Fruit fly (Drosophila melanogaster) whole organism, wandering third instar larva: ENCODE data around the gene Kcmf1.

ENCODE experiments used
- CG32264 ChIP-seq: fragments of 200-800 bp; sonication (Bioruptor generic); optimal IDR thresholded peaks from 2 replicates; lab custom pipeline; 2016; ENCODE audit warnings: missing biosample characterization, missing genetic modification characterization
- CG9705 ChIP-seq: fragments of 200-800 bp; sonication (Bioruptor generic); optimal IDR thresholded peaks from 2 replicates; lab custom pipeline; 2018; ENCODE audit warnings: missing biosample characterization, mild to moderate bottlenecking, missing genetic modification characterization
- Dfd ChIP-seq: fragments of >200 bp; optimal IDR thresholded peaks from 2 replicates; lab custom pipeline; 2017; ENCODE audit warnings: missing biosample characterization, missing genetic modification characterization
- Dif ChIP-seq: fragments of 200-275, 200-300 bp; sonication (Bioruptor generic); optimal IDR thresholded peaks from 2 replicates; lab custom pipeline; 2018; ENCODE audit warnings: missing biosample characterization, missing genetic modification characterization; ENCODE audit not compliant: partially characterized antibody
- GATAd ChIP-seq: sonication (Bioruptor generic); optimal IDR thresholded peaks from 2 replicates; lab custom pipeline; 2016; ENCODE audit warnings: missing biosample characterization, missing genetic modification characterization
- HLH106 ChIP-seq: fragments of 200-800 bp; optimal IDR thresholded peaks from 3 replicates; lab custom pipeline; 2019; ENCODE audit warnings: missing biosample characterization, mild to moderate bottlenecking, missing genetic modification characterization, moderate library complexity
- Hnf4 ChIP-seq: fragments of 200-800 bp; sonication (Bioruptor generic); optimal IDR thresholded peaks from 2 replicates; lab custom pipeline; 2016; ENCODE audit warnings: missing biosample characterization, mild to moderate bottlenecking, missing genetic modification characterization
- Hr78 ChIP-seq: fragments of >200 bp; optimal IDR thresholded peaks from 2 replicates; lab custom pipeline; 2017; ENCODE audit warnings: missing biosample characterization, missing genetic modification characterization
- Hr83 ChIP-seq: fragments of 200-300 bp; sonication (Bioruptor generic); optimal IDR thresholded peaks from 2 replicates; lab custom pipeline; 2016; ENCODE audit warnings: missing biosample characterization, mild to moderate bottlenecking, missing genetic modification characterization, moderate library complexity; ENCODE audit not compliant: poor library complexity, severe bottlenecking
- Jra ChIP-seq: sonication (Bioruptor generic); optimal IDR thresholded peaks from 2 replicates; lab custom pipeline; 2016; ENCODE audit warnings: missing biosample characterization, missing genetic modification characterization
- Mio ChIP-seq: sonication (Bioruptor generic); optimal IDR thresholded peaks from 2 replicates; lab custom pipeline; 2016; ENCODE audit warnings: missing biosample characterization, missing genetic modification characterization
- Myc ChIP-seq: fragments of >200 bp; optimal IDR thresholded peaks from 2 replicates; lab custom pipeline; 2017
- N ChIP-seq: fragments of >200 bp; optimal IDR thresholded peaks from 2 replicates; lab custom pipeline; 2018; ENCODE audit warnings: missing biosample characterization, missing external identifiers, missing genetic modification characterization
- OdsH ChIP-seq: fragments of 200-800 bp; sonication (Bioruptor generic); optimal IDR thresholded peaks from 2 replicates; lab custom pipeline; 2016; ENCODE audit warnings: missing biosample characterization, mild to moderate bottlenecking, missing genetic modification characterization
- Rel ChIP-seq, 2 experiments: fragments of 200-800 bp; sonication (Bioruptor generic) in 1 of 2; optimal IDR thresholded peaks; 2 replicates in 1 of 2; 3 replicates in 1 of 2; lab custom pipeline; 2016 to 2019; ENCODE audit warnings: mild to moderate bottlenecking in 2 of 2, missing biosample characterization in 2 of 2, missing genetic modification characterization in 2 of 2, moderate library complexity in 1 of 2
- Sp1 ChIP-seq: fragments of 200-800 bp; sonication (Bioruptor generic); optimal IDR thresholded peaks from 3 replicates; lab custom pipeline; 2019; ENCODE audit warnings: missing biosample characterization, mild to moderate bottlenecking, missing genetic modification characterization, moderate library complexity
- Vsx2 ChIP-seq: fragments of 200-300, 225-300 bp; sonication (Bioruptor generic); optimal IDR thresholded peaks from 2 replicates; lab custom pipeline; 2018; ENCODE audit warnings: missing biosample characterization, missing genetic modification characterization; ENCODE audit not compliant: partially characterized antibody
- br ChIP-seq: fragments of 200-800 bp; sonication (Bioruptor generic); optimal IDR thresholded peaks from 2 replicates; lab custom pipeline; 2016; ENCODE audit warnings: missing biosample characterization, missing genetic modification characterization
- brk ChIP-seq: fragments of 200-800 bp; sonication (Bioruptor generic); optimal IDR thresholded peaks from 2 replicates; lab custom pipeline; 2016; ENCODE audit warnings: missing biosample characterization, mild to moderate bottlenecking, missing genetic modification characterization
- dl ChIP-seq, 2 experiments: fragments of 175-275, 200-275 bp in 1 of 2; fragments of 200-275 bp in 1 of 2; sonication (Bioruptor generic); optimal IDR thresholded peaks; lab custom pipeline; 2018; ENCODE audit warnings: mild to moderate bottlenecking in 2 of 2, missing biosample characterization in 2 of 2, missing genetic modification characterization in 2 of 2, moderate library complexity in 2 of 2; ENCODE audit not compliant: partially characterized antibody in 2 of 2, insufficient read depth in 1 of 2
- dmrt93B ChIP-seq: fragments of 200-800 bp; sonication (Bioruptor generic); optimal IDR thresholded peaks from 2 replicates; lab custom pipeline; 2018; ENCODE audit warnings: missing biosample characterization, mild to moderate bottlenecking, missing genetic modification characterization
- dsf ChIP-seq: sonication (Bioruptor generic); optimal IDR thresholded peaks from 2 replicates; lab custom pipeline; 2016; ENCODE audit warnings: missing biosample characterization, missing genetic modification characterization, borderline replicate concordance
- ey ChIP-seq: fragments of 200-800 bp; sonication (Bioruptor generic); optimal IDR thresholded peaks from 2 replicates; lab custom pipeline; 2016; ENCODE audit warnings: missing biosample characterization, missing genetic modification characterization
- foxo ChIP-seq, 2 experiments: fragments of 200-800 bp; sonication (Bioruptor generic); optimal IDR thresholded peaks; 2 replicates in 1 of 2; 3 replicates in 1 of 2; lab custom pipeline; 2016 to 2017; ENCODE audit warnings: missing biosample characterization in 2 of 2, missing genetic modification characterization in 2 of 2
- fru ChIP-seq: fragments of 200-800 bp; sonication (Bioruptor generic); optimal IDR thresholded peaks from 3 replicates; lab custom pipeline; 2016; ENCODE audit warnings: missing biosample characterization, mild to moderate bottlenecking, missing genetic modification characterization
- h ChIP-seq: fragments of 200-800 bp; sonication (Bioruptor generic); optimal IDR thresholded peaks from 3 replicates; lab custom pipeline; 2016; ENCODE audit warnings: missing biosample characterization, mild to moderate bottlenecking, missing genetic modification characterization
- jim ChIP-seq: fragments of 175-275, 200-325 bp; sonication (Bioruptor generic); optimal IDR thresholded peaks from 2 replicates; lab custom pipeline; 2016; ENCODE audit warnings: missing biosample characterization, mild to moderate bottlenecking, missing genetic modification characterization
- pan ChIP-seq: fragments of >200 bp; optimal IDR thresholded peaks from 2 replicates; lab custom pipeline; 2017
- psq ChIP-seq: fragments of 200-800 bp; sonication (Bioruptor generic); optimal IDR thresholded peaks from 3 replicates; lab custom pipeline; 2017; ENCODE audit warnings: missing biosample characterization, mild to moderate bottlenecking, missing genetic modification characterization, moderate library complexity
- rgr ChIP-seq: fragments of 200-800 bp; sonication (Bioruptor generic); optimal IDR thresholded peaks from 3 replicates; lab custom pipeline; 2016; ENCODE audit warnings: missing biosample characterization, mild to moderate bottlenecking, missing genetic modification characterization
- sage ChIP-seq: fragments of 200-800 bp; sonication (Bioruptor generic); optimal IDR thresholded peaks from 2 replicates; lab custom pipeline; 2016; ENCODE audit warnings: missing biosample characterization, mild to moderate bottlenecking, missing genetic modification characterization
- sv ChIP-seq: fragments of 200-800 bp; sonication (Bioruptor generic); optimal IDR thresholded peaks from 3 replicates; lab custom pipeline; 2016; ENCODE audit warnings: missing biosample characterization, missing genetic modification characterization
- tai ChIP-seq: sonication (Bioruptor generic); optimal IDR thresholded peaks from 2 replicates; lab custom pipeline; 2016; ENCODE audit warnings: missing biosample characterization, missing genetic modification characterization
- usp ChIP-seq: fragments of >200 bp; optimal IDR thresholded peaks from 2 replicates; lab custom pipeline; 2017; ENCODE audit warnings: missing biosample characterization, missing genetic modification characterization
- woc ChIP-seq: sonication (Bioruptor generic); optimal IDR thresholded peaks from 2 replicates; lab custom pipeline; 2016; ENCODE audit warnings: missing biosample characterization, mild to moderate bottlenecking, missing genetic modification characterization

The Kcmf1 gene

DNA sequence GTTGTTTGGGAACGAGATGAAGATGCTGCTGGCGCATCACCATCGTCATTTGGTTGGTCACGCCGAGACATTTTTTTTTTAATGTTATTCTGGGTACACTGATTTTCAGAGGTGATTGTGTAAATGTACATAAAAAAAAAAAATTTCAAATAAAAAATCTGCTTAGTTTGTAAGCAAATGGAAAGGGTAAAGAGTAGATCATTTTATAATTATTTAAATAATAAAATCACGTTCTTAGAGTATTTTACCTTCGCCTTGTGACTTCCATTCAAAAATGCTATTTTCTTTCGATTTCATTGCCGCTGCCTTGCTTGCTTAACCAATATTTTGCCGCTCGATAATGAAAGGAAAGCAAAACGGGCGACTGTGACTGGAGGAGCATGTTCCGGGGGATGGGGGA, 35.9 kb downstream of the Kcmf1 start:
- TF ChIP-seq Jra (GFP tag; lab: Kevin White, UChicago) (no peak), rgr (GFP tag; lab: Kevin White, UChicago) (peak; percentile 65), Hnf4 (GFP tag; lab: Kevin White, UChicago) (peak; percentile 18), Hr78 (GFP tag; lab: Kevin White, UChicago) (no peak), fru (GFP tag; lab: Kevin White, UChicago) (peak; percentile 73), dmrt93B (GFP tag; lab: Kevin White, UChicago) (peak; percentile 40), CG32264 (GFP tag; lab: Kevin White, UChicago) (peak; percentile 6), ey (GFP tag; lab: Kevin White, UChicago) (peak; percentile 58), Rel (GFP tag; optimal IDR thresholded peaks at IDR 0.05; lab: Kevin White, UChicago) (peak; percentile 42), Rel (tag; optimal IDR thresholded peaks at IDR 0.05; lab: Kevin White, UChicago) (no peak), sage (GFP tag; lab: Kevin White, UChicago) (peak; percentile 52), woc (GFP tag; lab: Kevin White, UChicago) (peak; percentile 67), br (peak; percentile 40), foxo (GFP tag; optimal IDR thresholded peaks at IDR 0.05; lab: Kevin White, UChicago) (peak in 1 of 2 experiments; percentile 69), brk (GFP tag; lab: Kevin White, UChicago) (peak; percentile 57), CG9705 (GFP tag; lab: Kevin White, UChicago) (no peak), HLH106 (tag; lab: Kevin White, UChicago) (peak; percentile 58), GATAd (GFP tag; lab: Kevin White, UChicago) (no peak), psq (GFP tag; lab: Kevin White, UChicago) (peak; percentile 64), Dif (GFP tag; lab: Kevin White, UChicago) (no peak), Sp1 (GFP tag; lab: Kevin White, UChicago) (peak; percentile 78), h (GFP tag; lab: Kevin White, UChicago) (peak; percentile 74), tai (GFP tag; lab: Kevin White, UChicago) (peak; percentile 38), jim (no peak), OdsH (peak; percentile 32)

DNA sequence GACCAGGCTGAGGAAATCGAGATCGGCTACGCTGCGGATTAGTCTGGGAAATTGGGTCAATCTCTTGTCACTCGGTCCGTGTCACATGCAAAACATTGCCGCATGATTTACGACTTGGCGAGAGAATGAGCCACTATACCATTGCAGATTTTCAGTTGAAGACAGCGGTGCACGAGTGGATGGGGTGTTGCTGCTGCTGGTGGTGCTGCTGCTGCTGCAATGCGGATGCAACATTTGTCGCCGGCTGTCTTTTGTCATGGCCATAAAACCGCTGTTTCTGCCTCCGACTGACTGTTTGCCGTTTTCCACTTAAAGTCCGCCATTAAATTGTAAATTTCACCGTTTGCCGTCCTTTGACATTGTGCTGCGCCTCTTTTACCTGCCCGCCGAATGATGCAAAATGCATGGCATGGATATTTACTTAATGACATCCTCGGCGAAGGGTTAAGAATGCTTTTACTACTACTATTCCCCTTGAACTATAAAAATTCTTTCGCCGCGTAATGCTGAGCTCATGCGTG, 38.6 kb downstream of the Kcmf1 start:
- TF ChIP-seq N (GFP tag; lab: Kevin White, UChicago) (no peak), CG32264 (GFP tag; lab: Kevin White, UChicago) (no peak), brk (GFP tag; lab: Kevin White, UChicago) (no peak), Mio (GFP tag; lab: Kevin White, UChicago) (no peak), Hnf4 (GFP tag; lab: Kevin White, UChicago) (no peak), dmrt93B (GFP tag; lab: Kevin White, UChicago) (no peak), h (GFP tag; lab: Kevin White, UChicago) (no peak), HLH106 (tag; lab: Kevin White, UChicago) (no peak), psq (GFP tag; lab: Kevin White, UChicago) (no peak), Hr83 (GFP tag; lab: Kevin White, UChicago) (no peak), Jra (GFP tag; lab: Kevin White, UChicago) (no peak), ey (GFP tag; lab: Kevin White, UChicago) (no peak), jim (no peak), OdsH (no peak), rgr (GFP tag; lab: Kevin White, UChicago) (no peak), Vsx2 (GFP tag; lab: Kevin White, UChicago) (no peak), Myc (lab: Kevin White, UChicago) (no peak)

- no peak for TF ChIP-seq dl (GFP tag; optimal IDR thresholded peaks at IDR 0.05; lab: Kevin White, UChicago; ENCODE audit: insufficient read depth in 1 of 2, partially characterized antibody in 2 of 2)
- TF ChIP-seq psq (GFP tag; lab: Kevin White, UChicago) = peak; percentile 43
- TF ChIP-seq sage (GFP tag; lab: Kevin White, UChicago) = no peak
These were observed 42.9 kb downstream of the Kcmf1 start for dm6 chr3R:8971794-8972193.

dm6 chr3R:8970707-8971106, 44.0 kb downstream of the Kcmf1 start:
- TF ChIP-seq dsf (GFP tag; lab: Kevin White, UChicago) (no peak), CG9705 (GFP tag; lab: Kevin White, UChicago) (no peak), pan (lab: Kevin White, UChicago) (no peak), ey (GFP tag; lab: Kevin White, UChicago) (no peak), Jra (GFP tag; lab: Kevin White, UChicago) (no peak), jim (no peak), rgr (GFP tag; lab: Kevin White, UChicago) (no peak), fru (GFP tag; lab: Kevin White, UChicago) (no peak), GATAd (GFP tag; lab: Kevin White, UChicago) (no peak), N (GFP tag; lab: Kevin White, UChicago) (no peak), Dfd (GFP tag; lab: Kevin White, UChicago) (no peak), Sp1 (GFP tag; lab: Kevin White, UChicago) (no peak), CG32264 (GFP tag; lab: Kevin White, UChicago) (no peak), usp (no peak), h (GFP tag; lab: Kevin White, UChicago) (no peak), sv (GFP tag; lab: Kevin White, UChicago) (no peak)
